Fruit fly (Drosophila melanogaster) whole organism, embryonic: ENCODE measurements around the gene CG6142.
A peak's percentile ranks its signal among the peaks of the same experiment; 100 is the strongest.

Experiments
- Bgb ChIP-seq: fragments of 200-800 bp; sonication (Bioruptor generic); IDR thresholded peaks from 2 replicates; pipeline ENCODE4 v1.3.6; 2022; ENCODE audit warnings: missing biosample characterization, missing genetic modification characterization; ENCODE audit not compliant: partially characterized antibody
- CG10321 ChIP-seq: fragments of 200-800 bp; sonication (Bioruptor generic); IDR thresholded peaks from 2 replicates; pipeline ENCODE4 v1.3.6; 2022; ENCODE audit warnings: missing biosample characterization, missing genetic modification characterization
- CG11085 ChIP-seq: fragments of 200-800 bp; sonication (Bioruptor generic); IDR thresholded peaks from 2 replicates; pipeline ENCODE4 v1.3.6; 2022; ENCODE audit warnings: missing biosample characterization, missing genetic modification characterization
- CG13894 ChIP-seq: fragments of 200-800 bp; sonication (Bioruptor generic); optimal IDR thresholded peaks from 3 replicates; lab custom pipeline; 2018; ENCODE audit warnings: missing biosample characterization, mild to moderate bottlenecking, missing genetic modification characterization, moderate library complexity
- CG14667 ChIP-seq: fragments of 200-800 bp; sonication (Bioruptor generic); IDR thresholded peaks from 2 replicates; pipeline ENCODE4 v1.3.6; 2022; ENCODE audit warnings: missing biosample characterization, missing genetic modification characterization
- CG15601 ChIP-seq: fragments of 200-800 bp; sonication (Bioruptor generic); optimal IDR thresholded peaks from 3 replicates; lab custom pipeline; 2019; ENCODE audit warnings: missing biosample characterization, mild to moderate bottlenecking, missing genetic modification characterization, moderate library complexity
- CG15696 ChIP-seq: fragments of 200-800 bp; sonication (Bioruptor generic); optimal IDR thresholded peaks from 2 replicates; lab custom pipeline; 2019; ENCODE audit warnings: missing biosample characterization, mild to moderate bottlenecking, missing genetic modification characterization, moderate library complexity
- CG18599 ChIP-seq: fragments of 200-800 bp; sonication (Bioruptor generic); optimal IDR thresholded peaks from 3 replicates; lab custom pipeline; 2017; ENCODE audit warnings: missing biosample characterization, missing genetic modification characterization, mild to moderate bottlenecking, moderate library complexity, missing genetic modification reagents
- CG18619 ChIP-seq: fragments of 200-800 bp; sonication (Bioruptor generic); optimal IDR thresholded peaks from 3 replicates; lab custom pipeline; 2017; ENCODE audit warnings: missing biosample characterization, mild to moderate bottlenecking, missing genetic modification characterization
- CG18764 ChIP-seq: fragments of 200-800 bp; sonication (Bioruptor generic); optimal IDR thresholded peaks from 3 replicates; lab custom pipeline; 2016; ENCODE audit warnings: missing biosample characterization, missing genetic modification characterization
- CG2678 ChIP-seq: fragments of 200-800 bp; sonication (Bioruptor generic); optimal IDR thresholded peaks from 3 replicates; lab custom pipeline; 2019; ENCODE audit warnings: missing biosample characterization, mild to moderate bottlenecking, missing genetic modification characterization, moderate library complexity
- CG30403 ChIP-seq: fragments of 200-800 bp; sonication (Bioruptor generic); optimal IDR thresholded peaks from 3 replicates; lab custom pipeline; 2016; ENCODE audit warnings: missing biosample characterization, missing genetic modification characterization
- CG31224 ChIP-seq: fragments of 200-800 bp; sonication (Bioruptor generic); IDR thresholded peaks from 2 replicates; pipeline ENCODE4 v1.3.6; 2022; ENCODE audit warnings: missing biosample characterization, missing genetic modification characterization
- CG31441 ChIP-seq: fragments of 200-800 bp; sonication (Bioruptor generic); IDR thresholded peaks from 2 replicates; pipeline ENCODE4 v1.3.6; 2022; ENCODE audit warnings: missing biosample characterization, missing genetic modification characterization
- CG34376 ChIP-seq: fragments of 200-800 bp; sonication (Bioruptor generic); optimal IDR thresholded peaks from 2 replicates; lab custom pipeline; 2018; ENCODE audit warnings: missing biosample characterization, mild to moderate bottlenecking, missing genetic modification characterization
- CG4328 ChIP-seq: fragments of 200-800 bp; sonication (Bioruptor generic); optimal IDR thresholded peaks from 3 replicates; lab custom pipeline; 2017; ENCODE audit warnings: missing biosample characterization, missing genetic modification reagents, missing genetic modification characterization
- CG6765 ChIP-seq: fragments of 200-800 bp; sonication (Bioruptor generic); optimal IDR thresholded peaks from 3 replicates; lab custom pipeline; 2017; ENCODE audit warnings: missing biosample characterization, mild to moderate bottlenecking, missing genetic modification characterization
- CG7745 ChIP-seq: fragments of 200-800 bp; sonication (Bioruptor generic); optimal IDR thresholded peaks from 2 replicates; lab custom pipeline; 2018; ENCODE audit warnings: missing biosample characterization, mild to moderate bottlenecking, missing genetic modification characterization, moderate library complexity
- CG7839 ChIP-seq: fragments of 200-800 bp; sonication (Bioruptor generic); optimal IDR thresholded peaks from 3 replicates; lab custom pipeline; 2018; ENCODE audit warnings: missing biosample characterization, mild to moderate bottlenecking, missing genetic modification characterization, moderate library complexity
- CG9876 ChIP-seq: fragments of 200-800 bp; sonication (Bioruptor generic); optimal IDR thresholded peaks from 2 replicates; lab custom pipeline; 2016; ENCODE audit warnings: missing biosample characterization, missing genetic modification characterization
- CkIIα-i1 ChIP-seq: fragments of 200-800 bp; sonication (Bioruptor generic); IDR thresholded peaks from 2 replicates; pipeline ENCODE4 v1.3.6; 2022; ENCODE audit warnings: missing biosample characterization, missing genetic modification characterization
- Deaf1 ChIP-seq: fragments of 200-800 bp; optimal IDR thresholded peaks from 3 replicates; lab custom pipeline; 2019; ENCODE audit warnings: missing biosample characterization, mild to moderate bottlenecking, missing genetic modification characterization, moderate library complexity
- Dref ChIP-seq: fragments of 200-800 bp; sonication (Bioruptor generic); IDR thresholded peaks from 2 replicates; pipeline ENCODE4 v1.3.6; 2022; ENCODE audit warnings: missing biosample characterization, missing genetic modification characterization
- E2f2 ChIP-seq: fragments of 200-800 bp; sonication (Bioruptor generic); IDR thresholded peaks from 2 replicates; pipeline ENCODE4 v1.3.6; 2022; ENCODE audit warnings: missing biosample characterization, missing genetic modification characterization
- Eip74EF ChIP-seq, 2 experiments: fragments of 200-800 bp in 1 of 2; fragments of >200 bp in 1 of 2; sonication (Bioruptor generic) in 1 of 2; optimal IDR thresholded peaks; 2 replicates each; lab custom pipeline; 2017 to 2019; ENCODE audit warnings: missing biosample characterization in 2 of 2, missing genetic modification characterization in 2 of 2, mild to moderate bottlenecking in 1 of 2, moderate library complexity in 1 of 2
- Hr39 ChIP-seq: fragments of >200 bp; optimal IDR thresholded peaks from 2 replicates; lab custom pipeline; 2017
- Hr78 ChIP-seq, 2 experiments: fragments of 200-800 bp in 1 of 2; fragments of >200 bp in 1 of 2; sonication (Bioruptor generic) in 1 of 2; optimal IDR thresholded peaks; 2 replicates each; lab custom pipeline; 2017 to 2019; ENCODE audit warnings: missing biosample characterization in 2 of 2, missing genetic modification characterization in 2 of 2, mild to moderate bottlenecking in 1 of 2, moderate library complexity in 1 of 2
- MESR4 ChIP-seq: fragments of 200-800 bp; sonication (Bioruptor generic); optimal IDR thresholded peaks from 2 replicates; lab custom pipeline; 2018; ENCODE audit warnings: missing biosample characterization, mild to moderate bottlenecking, missing genetic modification characterization, moderate library complexity
- Mad ChIP-seq: fragments of 200-800 bp; sonication (Bioruptor generic); optimal IDR thresholded peaks from 2 replicates; lab custom pipeline; 2016; ENCODE audit warnings: missing biosample characterization, missing genetic modification characterization
- Meics ChIP-seq: fragments of 200-800 bp; sonication (Bioruptor generic); optimal IDR thresholded peaks from 2 replicates; lab custom pipeline; 2017; ENCODE audit warnings: missing biosample characterization, mild to moderate bottlenecking, missing genetic modification characterization
- NC2β ChIP-seq: fragments of 200-800 bp; sonication (Bioruptor generic); optimal IDR thresholded peaks from 2 replicates; lab custom pipeline; 2016; ENCODE audit warnings: missing biosample characterization, missing genetic modification characterization
- Opbp ChIP-seq: fragments of 200-800 bp; sonication (Bioruptor generic); IDR thresholded peaks from 3 replicates; pipeline ENCODE4 v1.3.6; 2022; ENCODE audit warnings: missing biosample characterization, missing genetic modification characterization; ENCODE audit not compliant: partially characterized antibody
- PHDP ChIP-seq: fragments of 200-800 bp; sonication (Bioruptor generic); optimal IDR thresholded peaks from 3 replicates; lab custom pipeline; 2018; ENCODE audit warnings: missing biosample characterization, mild to moderate bottlenecking, missing genetic modification characterization, moderate library complexity
- Pdp1 ChIP-seq, 2 experiments: fragments of 200-800 bp; sonication (Bioruptor generic); optimal IDR thresholded peaks; 3 replicates each; lab custom pipeline; 2016; ENCODE audit warnings: missing biosample characterization in 2 of 2, missing genetic modification characterization in 2 of 2, mild to moderate bottlenecking in 1 of 2, moderate library complexity in 1 of 2
- Ravus ChIP-seq: fragments of 200-800 bp; sonication (Bioruptor generic); IDR thresholded peaks from 2 replicates; pipeline ENCODE4 v1.3.6; 2022; ENCODE audit warnings: missing biosample characterization, missing genetic modification characterization
- bowl ChIP-seq: fragments of 200-800 bp; sonication (Bioruptor generic); IDR thresholded peaks from 2 replicates; pipeline ENCODE4 v1.3.6; 2022; ENCODE audit warnings: missing biosample characterization, missing genetic modification characterization
- cato ChIP-seq: fragments of 200-800 bp; sonication (Bioruptor generic); optimal IDR thresholded peaks from 2 replicates; lab custom pipeline; 2016; ENCODE audit warnings: missing biosample characterization, missing genetic modification characterization, borderline replicate concordance
- exex ChIP-seq: fragments of 200-800 bp; sonication (Bioruptor generic); optimal IDR thresholded peaks from 4 replicates; lab custom pipeline; 2018; ENCODE audit warnings: missing biosample characterization, mild to moderate bottlenecking, missing genetic modification characterization, moderate library complexity
- gem ChIP-seq: fragments of 200-800 bp; sonication (Bioruptor generic); optimal IDR thresholded peaks from 2 replicates; lab custom pipeline; 2019; ENCODE audit warnings: missing biosample characterization, mild to moderate bottlenecking, missing genetic modification characterization, moderate library complexity
- gt ChIP-seq: fragments of 200-800 bp; sonication (Bioruptor generic); IDR thresholded peaks from 2 replicates; pipeline ENCODE4 v1.3.6; 2022; ENCODE audit warnings: missing biosample characterization, missing genetic modification characterization
- kni ChIP-seq: fragments of 200-800 bp; sonication (Bioruptor generic); optimal IDR thresholded peaks from 3 replicates; lab custom pipeline; 2017; ENCODE audit warnings: mild to moderate bottlenecking, missing biosample characterization, missing genetic modification reagents, missing genetic modification characterization
- lab ChIP-seq: fragments of 200-800 bp; sonication (Bioruptor generic); optimal IDR thresholded peaks from 3 replicates; lab custom pipeline; 2017; ENCODE audit warnings: missing biosample characterization, missing genetic modification characterization, mild to moderate bottlenecking, moderate library complexity, missing genetic modification reagents
- maf-S ChIP-seq: fragments of 200-800 bp; sonication (Bioruptor generic); optimal IDR thresholded peaks from 2 replicates; lab custom pipeline; 2016; ENCODE audit warnings: missing biosample characterization, missing genetic modification characterization
- mam ChIP-seq: fragments of 200-800 bp; sonication (Bioruptor generic); optimal IDR thresholded peaks from 3 replicates; lab custom pipeline; 2016; ENCODE audit warnings: missing biosample characterization, missing genetic modification characterization
- sens ChIP-seq: fragments of 200-800 bp; sonication (Bioruptor generic); peaks from one replicate; lab custom pipeline; 2016; ENCODE audit warnings: missing biosample characterization, missing genetic modification characterization
- ssp ChIP-seq: fragments of 200-800 bp; sonication (Bioruptor generic); IDR thresholded peaks from 2 replicates; pipeline ENCODE4 v1.3.6; 2022; ENCODE audit warnings: missing biosample characterization, missing genetic modification characterization

CG6142 gene

DNA sequence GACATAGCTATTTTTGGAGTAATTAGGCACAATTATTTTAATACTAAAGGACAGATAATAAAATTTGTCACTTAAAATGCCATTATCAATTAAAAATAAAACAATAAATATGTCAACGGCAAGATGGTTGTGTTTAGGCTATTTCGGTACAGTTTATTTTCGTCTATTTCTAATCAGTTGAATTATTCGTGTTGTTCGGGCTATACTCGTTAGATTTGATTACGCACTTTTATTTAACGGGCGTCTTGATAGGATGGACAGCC lies 27.9 kb upstream of the CG6142 start:
- TF ChIP-seq cato (GFP tag; lab: Kevin White, UChicago) (no peak), CG7745 (tag; lab: Kevin White, UChicago) (no peak), CG7839 (peak; percentile 21), Hr39 (lab: Kevin White, UChicago) (no peak), Deaf1 (no peak), Bgb (GFP tag; lab: Robert Waterston, UW) (no peak), Hr78 (GFP tag; optimal IDR thresholded peaks at IDR 0.05; lab: Kevin White, UChicago) (no peak), CkIIα-i1 (GFP tag; lab: Robert Waterston, UW) (no peak), Ravus (no peak), CG9876 (GFP tag; lab: Kevin White, UChicago) (no peak), Opbp (no peak), MESR4 (no peak), CG34376 (GFP tag; lab: Kevin White, UChicago) (peak; percentile 26), CG31441 (no peak), CG10321 (GFP tag; lab: Robert Waterston, UW) (no peak), mam (GFP tag; lab: Kevin White, UChicago) (no peak), CG4328 (GFP tag; lab: Kevin White, UChicago) (no peak), CG18764 (no peak), kni (GFP tag; lab: Kevin White, UChicago) (no peak), CG11085 (GFP tag; lab: Robert Waterston, UW) (no peak), CG2678 (peak; percentile 33), gem (tag; lab: Kevin White, UChicago) (peak; percentile 2), Mad (GFP tag; lab: Kevin White, UChicago) (no peak), Pdp1 (GFP tag; optimal IDR thresholded peaks at IDR 0.05; lab: Kevin White, UChicago) (peak in 1 of 2 experiments; percentile 32), gt (GFP tag; lab: Robert Waterston, UW) (no peak), CG13894 (tag; lab: Kevin White, UChicago) (no peak), ssp (no peak), CG15601 (tag; lab: Kevin White, UChicago) (no peak), CG30403 (GFP tag; lab: Kevin White, UChicago) (no peak), exex (tag; lab: Kevin White, UChicago) (peak; percentile 91), maf-S (GFP tag; lab: Kevin White, UChicago) (no peak), NC2β (GFP tag; lab: Kevin White, UChicago) (no peak), CG18599 (GFP tag; lab: Kevin White, UChicago) (peak; percentile 8), Meics (GFP tag; lab: Kevin White, UChicago) (peak; percentile 29), CG18619 (GFP tag; lab: Kevin White, UChicago) (no peak), CG31224 (GFP tag; lab: Robert Waterston, UW) (no peak), PHDP (tag; lab: Kevin White, UChicago) (peak; percentile 25), E2f2 (no peak), CG14667 (GFP tag; lab: Robert Waterston, UW) (no peak), CG6765 (no peak), CG15696 (tag; lab: Kevin White, UChicago) (no peak), bowl (GFP tag; lab: Robert Waterston, UW) (no peak), Dref (GFP tag; lab: Robert Waterston, UW) (no peak), lab (GFP tag; lab: Kevin White, UChicago) (no peak), sens (GFP tag; lab: Kevin White, UChicago) (peak; percentile 68), Eip74EF (GFP tag; optimal IDR thresholded peaks at IDR 0.05; lab: Kevin White, UChicago) (no peak)
